Worm (Caenorhabditis elegans) whole organism, L4/young adult: Measurements from ENCODE around the gene glb-6.

Experiments used
- W03F9.2 ChIP-seq: fragments of 150-350 bp; optimal IDR thresholded peaks from 2 replicates; lab custom pipeline; 2014; ENCODE audit warnings: missing biosample characterization, missing genetic modification characterization
- dao-5 ChIP-seq: sonication (generic microtip); optimal IDR thresholded peaks from 2 replicates; lab custom pipeline; 2016; ENCODE audit warnings: missing genotype, missing genetic modification characterization, moderate library complexity, missing compliant biosample characterization

DNA sequence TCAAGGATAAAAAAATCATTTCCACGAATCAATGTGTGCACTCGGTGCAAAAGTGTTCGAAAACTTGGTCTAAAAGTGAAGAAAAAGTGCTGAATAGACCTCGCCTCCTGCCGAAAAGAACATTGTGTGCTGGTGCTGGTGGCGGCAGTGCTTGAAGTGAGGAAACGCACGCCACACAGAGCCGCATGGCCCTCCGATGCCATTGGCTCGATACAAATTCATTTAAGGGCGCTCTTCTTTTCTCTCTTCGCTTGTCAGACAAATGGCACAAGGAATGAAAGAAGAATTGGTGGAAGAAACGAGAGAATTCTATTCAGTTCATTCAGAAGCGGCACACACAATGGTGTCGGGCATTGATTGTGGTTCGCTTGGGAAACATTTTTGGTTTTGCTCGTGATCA lies 12.0 kb upstream of the glb-6 start:
- TF ChIP-seq W03F9.2 (tag; lab: Kevin White, UChicago) (no peak), dao-5 (tag; lab: Kevin White, UChicago) (no peak)
